Worm (Caenorhabditis elegans) whole organism, young adult: ENCODE results near the gene F38H4.4.

ENCODE experiments used
- B0035.1 ChIP-seq: sonication (generic microtip); optimal IDR thresholded peaks from 2 replicates; lab custom pipeline; 2016; ENCODE audit warnings: missing genetic modification characterization, mild to moderate bottlenecking, missing compliant biosample characterization, missing genotype, missing genetic modification reagents
- F22D6.2 ChIP-seq: sonication (generic microtip); optimal IDR thresholded peaks from 2 replicates; lab custom pipeline; 2016; ENCODE audit warnings: mild to moderate bottlenecking, missing genetic modification characterization, missing compliant biosample characterization
- F33H1.4 ChIP-seq: fragments of 200-800 bp; sonication (Bioruptor generic); IDR thresholded peaks from 2 replicates; pipeline ENCODE4 v1.3.6; 2022; ENCODE audit warnings: missing genetic modification reagents, missing genetic modification characterization, missing compliant biosample characterization
- F57C9.4 ChIP-seq: sonication (generic microtip); optimal IDR thresholded peaks from 2 replicates; lab custom pipeline; 2017; ENCODE audit warnings: mild to moderate bottlenecking, missing genetic modification characterization, missing compliant biosample characterization
- Y53F4B.3 ChIP-seq: fragments of 200-800 bp; sonication (Bioruptor generic); IDR thresholded peaks from 2 replicates; pipeline ENCODE4 v1.3.6; 2022; ENCODE audit warnings: missing genetic modification reagents, missing genetic modification characterization, missing compliant biosample characterization
- Y79H2A.3 ChIP-seq: fragments of 200-800 bp; sonication (Bioruptor generic); conservative IDR thresholded peaks from 2 replicates; pipeline ENCODE4 v1.3.6; 2022; ENCODE audit warnings: missing genetic modification reagents, missing genetic modification characterization, missing compliant biosample characterization
- akir-1 ChIP-seq: fragments of 200-800 bp; sonication (Bioruptor generic); optimal IDR thresholded peaks from 2 replicates; lab custom pipeline; 2018; ENCODE audit warnings: mild to moderate bottlenecking, missing genetic modification characterization, moderate library complexity, missing compliant biosample characterization
- ama-1 ChIP-seq, 3 experiments: fragments of 150-350 bp in 1 of 3; sonication (generic microtip) in 2 of 3; optimal IDR thresholded peaks; 2 replicates each; lab custom pipeline; 2014 to 2018; ENCODE audit warnings: missing biosample characterization in 2 of 3, missing genetic modification characterization in 2 of 3, missing genetic modification reagents in 2 of 3
- aptf-3 ChIP-seq: fragments of 200-800 bp; sonication (Bioruptor generic); IDR thresholded peaks from 2 replicates; pipeline ENCODE4 v1.3.6; 2022; ENCODE audit warnings: missing genetic modification characterization, missing compliant biosample characterization
- athp-1 ChIP-seq: sonication (generic microtip); optimal IDR thresholded peaks from 2 replicates; lab custom pipeline; 2017; ENCODE audit warnings: mild to moderate bottlenecking, missing genetic modification characterization, missing compliant biosample characterization
- attf-3 ChIP-seq: fragments of 200-800 bp; sonication (Bioruptor generic); conservative IDR thresholded peaks from 2 replicates; pipeline ENCODE4 v1.3.6; 2022; ENCODE audit warnings: missing genetic modification reagents, missing genetic modification characterization, missing compliant biosample characterization
- bed-1 ChIP-seq: fragments of 200-800 bp; sonication (Bioruptor generic); IDR thresholded peaks from 2 replicates; pipeline ENCODE4 v1.3.6; 2022; ENCODE audit warnings: missing genetic modification reagents, missing genetic modification characterization, missing compliant biosample characterization
- ccch-3 ChIP-seq: fragments of 200-800 bp; sonication (Bioruptor generic); optimal IDR thresholded peaks from 2 replicates; lab custom pipeline; 2018; ENCODE audit warnings: mild to moderate bottlenecking, missing genetic modification characterization, missing compliant biosample characterization
- ceh-100 ChIP-seq: fragments of 200-800 bp; sonication (Bioruptor generic); IDR thresholded peaks from 2 replicates; pipeline ENCODE4 v1.3.6; 2022; ENCODE audit warnings: missing genetic modification reagents, missing genetic modification characterization, missing compliant biosample characterization
- ceh-27 ChIP-seq: fragments of 200-800 bp; sonication (Bioruptor generic); optimal IDR thresholded peaks from 2 replicates; lab custom pipeline; 2018; ENCODE audit warnings: mild to moderate bottlenecking, missing genetic modification characterization, moderate library complexity, missing compliant biosample characterization
- ceh-79 ChIP-seq: sonication (generic microtip); optimal IDR thresholded peaks from 2 replicates; lab custom pipeline; 2017; ENCODE audit warnings: mild to moderate bottlenecking, missing genetic modification characterization, missing compliant biosample characterization
- chd-7 ChIP-seq: sonication (generic microtip); optimal IDR thresholded peaks from 2 replicates; lab custom pipeline; 2016; ENCODE audit warnings: mild to moderate bottlenecking, missing genetic modification characterization, moderate library complexity, missing compliant biosample characterization
- die-1 ChIP-seq: sonication (generic microtip); optimal IDR thresholded peaks from 2 replicates; lab custom pipeline; 2016; ENCODE audit warnings: missing genotype, mild to moderate bottlenecking, missing genetic modification characterization, missing compliant biosample characterization
- efl-1 ChIP-seq: fragments of 150-350 bp; optimal IDR thresholded peaks from 2 replicates; lab custom pipeline; 2014; ENCODE audit warnings: missing biosample characterization, missing genetic modification reagents, missing genetic modification characterization
- ets-4 ChIP-seq: fragments of 200-800 bp; sonication (Bioruptor generic); optimal IDR thresholded peaks from 2 replicates; lab custom pipeline; 2018; ENCODE audit warnings: mild to moderate bottlenecking, missing genetic modification characterization, missing compliant biosample characterization
- gei-17 ChIP-seq: fragments of 200-800 bp; sonication (Bioruptor generic); optimal IDR thresholded peaks from 2 replicates; lab custom pipeline; 2018; ENCODE audit warnings: mild to moderate bottlenecking, missing genetic modification characterization, missing compliant biosample characterization
- hlh-12 ChIP-seq: sonication (generic microtip); optimal IDR thresholded peaks from 2 replicates; lab custom pipeline; 2016; ENCODE audit warnings: missing genetic modification characterization, missing compliant biosample characterization
- hlh-26 ChIP-seq: fragments of 200-800 bp; sonication (Bioruptor generic); conservative IDR thresholded peaks from 2 replicates; pipeline ENCODE4 v1.3.6; 2022; ENCODE audit warnings: missing genetic modification reagents, missing genetic modification characterization, missing compliant biosample characterization
- hrde-1 ChIP-seq: sonication (generic microtip); optimal IDR thresholded peaks from 2 replicates; lab custom pipeline; 2016; ENCODE audit warnings: missing genetic modification characterization, mild to moderate bottlenecking, missing compliant biosample characterization, moderate library complexity, missing genotype, missing genetic modification reagents, borderline replicate concordance
- lin-26 ChIP-seq: fragments of 200-800 bp; sonication (Bioruptor generic); IDR thresholded peaks from 2 replicates; pipeline ENCODE4 v1.3.6; 2022; ENCODE audit warnings: missing genetic modification reagents, missing genetic modification characterization, missing compliant biosample characterization
- lin-35 ChIP-seq, 3 experiments: fragments of 150-350 bp in 2 of 3; sonication (generic microtip) in 1 of 3; optimal IDR thresholded peaks; 2 replicates each; lab custom pipeline; 2014 to 2018; ENCODE audit warnings: missing biosample characterization in 3 of 3, missing genetic modification characterization in 3 of 3, missing genetic modification reagents in 3 of 3
- lir-1 ChIP-seq: fragments of 200-800 bp; sonication (Bioruptor generic); conservative IDR thresholded peaks from 2 replicates; pipeline ENCODE4 v1.3.6; 2022; ENCODE audit warnings: missing genetic modification reagents, missing genetic modification characterization, missing compliant biosample characterization
- madf-10 ChIP-seq: sonication (generic microtip); optimal IDR thresholded peaks from 2 replicates; lab custom pipeline; 2016; ENCODE audit warnings: mild to moderate bottlenecking, missing genetic modification characterization, missing compliant biosample characterization
- madf-6 ChIP-seq: fragments of 200-800 bp; sonication (Bioruptor generic); IDR thresholded peaks from 2 replicates; pipeline ENCODE4 v1.3.6; 2022; ENCODE audit warnings: missing genetic modification reagents, missing genetic modification characterization, missing compliant biosample characterization
- nfya-1 ChIP-seq: sonication (generic microtip); optimal IDR thresholded peaks from 2 replicates; lab custom pipeline; 2017; ENCODE audit warnings: antibody characterized with exemption, missing compliant biosample characterization, missing genetic modification characterization, borderline replicate concordance; ENCODE audit not compliant: insufficient read depth
- nfya-2 ChIP-seq: fragments of 200-800 bp; sonication (Bioruptor generic); IDR thresholded peaks from 2 replicates; pipeline ENCODE4 v1.3.6; 2022; ENCODE audit warnings: missing genetic modification reagents, missing genetic modification characterization, missing compliant biosample characterization
- nfyb-1 ChIP-seq: fragments of 200-800 bp; sonication (Bioruptor generic); IDR thresholded peaks from 2 replicates; pipeline ENCODE4 v1.3.6; 2022; ENCODE audit warnings: missing genetic modification reagents, missing genetic modification characterization, missing compliant biosample characterization
- nhr-80 ChIP-seq: sonication (generic microtip); optimal IDR thresholded peaks from 2 replicates; lab custom pipeline; 2016; ENCODE audit warnings: missing genetic modification characterization, missing compliant biosample characterization
- pbrm-1 ChIP-seq: fragments of 200-800 bp; sonication (Bioruptor generic); IDR thresholded peaks from 2 replicates; pipeline ENCODE4 v1.3.6; 2022; ENCODE audit warnings: missing genetic modification reagents, missing genetic modification characterization, missing compliant biosample characterization
- pha-4 ChIP-seq: fragments of 150-350 bp; sonication (generic microtip); optimal IDR thresholded peaks from 2 replicates; lab custom pipeline; 2014; ENCODE audit warnings: missing biosample characterization, missing genetic modification reagents, missing genetic modification characterization
- rec-8 ChIP-seq, 2 experiments: sonication (generic microtip); optimal IDR thresholded peaks; 2 replicates each; lab custom pipeline; 2016; ENCODE audit warnings: mild to moderate bottlenecking in 2 of 2, missing genetic modification characterization in 2 of 2, missing genetic modification reagents in 2 of 2, missing genotype in 2 of 2, missing biosample characterization in 1 of 2, missing compliant biosample characterization in 1 of 2, moderate library complexity in 1 of 2
- rpc-1 ChIP-seq, 2 experiments: fragments of 150-350 bp in 1 of 2; sonication (generic microtip) in 1 of 2; optimal IDR thresholded peaks; 2 replicates each; lab custom pipeline; 2014 to 2018; ENCODE audit warnings: missing biosample characterization in 1 of 2, missing genetic modification characterization in 1 of 2, missing genetic modification reagents in 1 of 2, missing genotype in 1 of 2
- snpc-1.3 ChIP-seq: sonication (generic microtip); optimal IDR thresholded peaks from 2 replicates; lab custom pipeline; 2017; ENCODE audit warnings: missing genetic modification characterization, mild to moderate bottlenecking, missing compliant biosample characterization, antibody characterized with exemption, moderate library complexity, missing genotype, missing genetic modification reagents; ENCODE audit not compliant: insufficient read depth
- snpc-4 ChIP-seq, 5 experiments: fragments of 150-350 bp in 1 of 5; sonication (generic microtip) in 4 of 5; optimal IDR thresholded peaks; 2 replicates each; lab custom pipeline; 2014 to 2018; ENCODE audit warnings: missing genetic modification characterization in 5 of 5, missing biosample characterization in 3 of 5, antibody characterized with exemption in 2 of 5, mild to moderate bottlenecking in 2 of 5, missing compliant biosample characterization in 2 of 5, missing genotype in 2 of 5, moderate library complexity in 2 of 5, missing genetic modification reagents in 1 of 5
- sptf-2 ChIP-seq: fragments of 200-800 bp; sonication (Bioruptor generic); optimal IDR thresholded peaks from 2 replicates; lab custom pipeline; 2018; ENCODE audit warnings: mild to moderate bottlenecking, missing genetic modification characterization, missing compliant biosample characterization
- tbp1 ChIP-seq: fragments of 200-800 bp; sonication (Bioruptor generic); optimal IDR thresholded peaks from 2 replicates; lab custom pipeline; 2018; ENCODE audit warnings: mild to moderate bottlenecking, missing genetic modification characterization, missing compliant biosample characterization
- tlf-1 ChIP-seq: fragments of 200-800 bp; sonication (Bioruptor generic); optimal IDR thresholded peaks from 2 replicates; lab custom pipeline; 2018; ENCODE audit warnings: mild to moderate bottlenecking, missing genetic modification characterization, missing compliant biosample characterization
- unc-130 ChIP-seq: sonication (generic microtip); optimal IDR thresholded peaks from 2 replicates; lab custom pipeline; 2016; ENCODE audit warnings: missing genetic modification reagents, missing genetic modification characterization, missing compliant biosample characterization
- unc-62 ChIP-seq: fragments of 150-350 bp; optimal IDR thresholded peaks from 2 replicates; lab custom pipeline; 2014; ENCODE audit warnings: missing biosample characterization, missing genetic modification reagents, missing genetic modification characterization
- ztf-22 ChIP-seq: fragments of 200-800 bp; sonication (Bioruptor generic); optimal IDR thresholded peaks from 2 replicates; lab custom pipeline; 2018; ENCODE audit warnings: mild to moderate bottlenecking, missing genetic modification characterization, moderate library complexity, missing compliant biosample characterization
- ztf-3 ChIP-seq: fragments of 200-800 bp; sonication (Bioruptor generic); optimal IDR thresholded peaks from 2 replicates; lab custom pipeline; 2018; ENCODE audit warnings: mild to moderate bottlenecking, missing genetic modification characterization, missing compliant biosample characterization

F38H4.4 gene

ce11 chrIV:11851882-11852281 lies 3.8 kb downstream of the F38H4.4 start, which contains the start of gene F38H4.5:
F38H4.5 (plus strand) TSS chrIV:11852182.
- no peak for TF ChIP-seq ceh-100 (GFP tag; lab: Robert Waterston, UW)
- no peak for TF ChIP-seq ztf-22
- no peak for TF ChIP-seq ceh-79 (tag; lab: Kevin White, UChicago)
- no peak for TF ChIP-seq efl-1 (GFP tag; lab: Kevin White, UChicago)
- no peak for TF ChIP-seq rpc-1 (optimal IDR thresholded peaks at IDR 0.05; lab: Kevin White, UChicago)
- no peak for TF ChIP-seq rpc-1 (tag; optimal IDR thresholded peaks at IDR 0.05; lab: Kevin White, UChicago)
- no peak for TF ChIP-seq lin-35 (GFP tag; optimal IDR thresholded peaks at IDR 0.05; lab: Kevin White, UChicago)
- TF ChIP-seq pbrm-1 (GFP tag; lab: Robert Waterston, UW), result no peak
- no peak for TF ChIP-seq athp-1 (tag; lab: Kevin White, UChicago)
- TF ChIP-seq hlh-26 (GFP tag; lab: Robert Waterston, UW), result no peak
- TF ChIP-seq hlh-12 (tag; lab: Kevin White, UChicago), result no peak
- TF ChIP-seq ama-1 (optimal IDR thresholded peaks at IDR 0.05; lab: Kevin White, UChicago), result no peak
- TF ChIP-seq ama-1 (GFP tag; optimal IDR thresholded peaks at IDR 0.05; lab: Kevin White, UChicago), result no peak
- no peak for TF ChIP-seq sptf-2 (GFP tag; lab: Kevin White, UChicago)
- TF ChIP-seq Y53F4B.3 (GFP tag; lab: Robert Waterston, UW), result no peak
- no peak for TF ChIP-seq F33H1.4
- no peak for TF ChIP-seq Y79H2A.3 (GFP tag; lab: Robert Waterston, UW)
- TF ChIP-seq akir-1 (GFP tag; lab: Kevin White, UChicago), result no peak
- TF ChIP-seq nfya-1 (tag; lab: Kevin White, UChicago), result no peak
- TF ChIP-seq bed-1, result no peak
- no peak for TF ChIP-seq snpc-1.3

ce11 chrIV:11854777-11855176 lies 6.7 kb downstream of the F38H4.4 start, which contains the start of gene tag-30:
tag-30 (minus strand) TSS chrIV:11855159.
- TF ChIP-seq gei-17 (no peak), ceh-79 (tag; lab: Kevin White, UChicago) (no peak), nfyb-1 (GFP tag; lab: Robert Waterston, UW) (no peak), chd-7 (tag; lab: Kevin White, UChicago) (no peak), unc-130 (GFP tag; lab: Kevin White, UChicago) (no peak), F57C9.4 (tag; lab: Kevin White, UChicago) (no peak), F22D6.2 (tag; lab: Kevin White, UChicago) (no peak), ceh-27 (peak; percentile 45), die-1 (tag; lab: Kevin White, UChicago) (no peak), nfya-2 (GFP tag; lab: Robert Waterston, UW) (no peak), attf-3 (GFP tag; lab: Robert Waterston, UW) (no peak), ccch-3 (GFP tag; lab: Kevin White, UChicago) (no peak), madf-6 (no peak), nhr-80 (peak; percentile 37), madf-10 (no peak), snpc-4 (GFP tag; optimal IDR thresholded peaks at IDR 0.05; lab: Kevin White, UChicago) (no peak), snpc-4 (tag; optimal IDR thresholded peaks at IDR 0.05; lab: Kevin White, UChicago) (peak in 2 of 4 experiments; percentile 8 to 25), tlf-1 (peak; percentile 50), tbp1 (GFP tag; lab: Kevin White, UChicago) (peak; percentile 16), aptf-3 (no peak), ets-4 (GFP tag; lab: Kevin White, UChicago) (no peak), unc-62 (no peak), hlh-12 (tag; lab: Kevin White, UChicago) (no peak), hrde-1 (tag; lab: Kevin White, UChicago) (peak; percentile 16), lir-1 (GFP tag; lab: Robert Waterston, UW) (no peak), rec-8 (tag; optimal IDR thresholded peaks at IDR 0.05; lab: Kevin White, UChicago) (no peak), B0035.1 (tag; lab: Kevin White, UChicago) (no peak), pha-4 (tag; lab: Kevin White, UChicago) (no peak), ztf-3 (no peak), lin-26 (GFP tag; lab: Robert Waterston, UW) (no peak)
